Fruit fly (Drosophila melanogaster) whole organism: Measurements from ENCODE around the gene CG18302.

Experiments
- CG8478 ChIP-seq: fragments of >200 bp; optimal IDR thresholded peaks from 2 replicates; lab custom pipeline; 2018; ENCODE audit warnings: inconsistent platforms
- Dll ChIP-seq: fragments of >200 bp; optimal IDR thresholded peaks from 2 replicates; lab custom pipeline; 2017
- EcR ChIP-seq, 2 experiments: fragments of >200 bp; optimal IDR thresholded peaks; 2 replicates each; lab custom pipeline; 2017; ENCODE audit warnings: missing biosample characterization in 2 of 2, missing genetic modification characterization in 2 of 2, missing genetic modification reagents in 2 of 2
- pan ChIP-seq: fragments of >200 bp; optimal IDR thresholded peaks from 2 replicates; lab custom pipeline; 2017
- psq ChIP-seq: fragments of >200 bp; optimal IDR thresholded peaks from 2 replicates; lab custom pipeline; 2017
- usp ChIP-seq: fragments of >200 bp; optimal IDR thresholded peaks from 2 replicates; lab custom pipeline; 2017; ENCODE audit warnings: missing biosample characterization, missing genetic modification characterization, mixed read lengths

CG18302 gene

DNA sequence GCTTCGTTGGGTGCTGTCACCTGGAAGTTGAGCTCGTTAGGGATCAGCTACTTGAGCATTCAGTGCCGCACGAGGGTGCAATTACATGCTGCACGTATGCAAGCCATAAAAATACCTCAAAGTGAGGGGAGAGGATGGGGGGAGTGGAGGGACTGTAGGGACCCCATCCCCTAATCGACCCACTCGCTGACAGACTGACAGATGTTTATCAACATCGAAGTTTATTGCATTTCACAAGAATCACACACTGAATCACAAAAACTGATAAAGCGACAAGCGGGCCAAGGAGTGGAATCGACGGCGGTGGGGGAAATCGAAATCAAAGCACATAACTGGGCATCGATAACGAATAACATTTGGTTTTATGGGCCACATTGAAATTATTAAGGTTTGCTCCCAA lies 20.6 kb downstream of the CG18302 start:
- TF ChIP-seq psq (lab: Kevin White, UChicago) (no peak), usp (GFP tag; lab: Kevin White, UChicago) (no peak), CG8478 (no peak), EcR (GFP tag; optimal IDR thresholded peaks at IDR 0.05; lab: Kevin White, UChicago) (no peak), Dll (no peak), pan (lab: Kevin White, UChicago) (no peak)

DNA sequence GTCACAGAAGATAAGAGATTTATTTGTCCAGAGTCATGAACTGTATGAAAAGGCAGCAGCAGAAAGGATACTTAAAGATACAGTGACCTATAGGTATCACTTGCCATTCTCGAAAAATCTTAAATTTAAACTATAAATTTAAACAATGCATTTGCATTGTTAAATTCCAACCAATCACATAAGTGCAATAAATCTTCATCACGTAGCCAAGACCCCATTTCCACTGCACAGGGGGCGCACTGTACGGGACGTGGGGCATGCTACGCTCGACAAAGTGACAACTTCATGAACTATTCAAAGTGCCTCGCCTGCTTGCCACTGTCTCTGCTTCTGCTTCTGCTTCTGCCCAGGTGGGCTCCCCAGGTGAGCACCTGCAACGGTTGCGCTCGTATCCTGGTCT lies 21.1 kb downstream of the CG18302 start:
- TF ChIP-seq usp (GFP tag; lab: Kevin White, UChicago) (no peak), EcR (GFP tag; optimal IDR thresholded peaks at IDR 0.05; lab: Kevin White, UChicago) (no peak), Dll (no peak), pan (lab: Kevin White, UChicago) (no peak), CG8478 (no peak), psq (lab: Kevin White, UChicago) (no peak)

DNA sequence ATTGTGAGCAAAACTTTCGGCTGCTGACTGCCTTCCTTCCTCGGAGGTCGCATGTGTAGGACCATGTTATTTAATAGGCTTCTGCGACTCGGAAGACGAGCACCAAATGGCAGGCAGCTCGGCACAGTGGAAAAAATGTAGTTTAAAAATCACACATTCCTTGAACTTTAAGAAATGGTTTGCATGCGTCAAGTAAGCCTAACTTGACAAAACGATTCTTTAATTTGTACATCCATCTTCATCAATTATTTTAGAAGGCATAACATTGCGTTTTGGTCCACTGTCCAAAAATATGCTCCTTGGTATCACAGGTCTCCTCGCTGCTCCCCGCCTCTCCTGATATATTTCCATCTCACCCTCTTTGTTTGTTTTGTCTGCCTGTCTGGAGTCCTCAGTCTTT lies 31.6 kb downstream of the CG18302 start:
- TF ChIP-seq Dll: no peak
- TF ChIP-seq CG8478: no peak
- TF ChIP-seq usp (GFP tag; lab: Kevin White, UChicago): no peak
- no peak for TF ChIP-seq pan (lab: Kevin White, UChicago)
- no peak for TF ChIP-seq EcR (GFP tag; optimal IDR thresholded peaks at IDR 0.05; lab: Kevin White, UChicago)

DNA sequence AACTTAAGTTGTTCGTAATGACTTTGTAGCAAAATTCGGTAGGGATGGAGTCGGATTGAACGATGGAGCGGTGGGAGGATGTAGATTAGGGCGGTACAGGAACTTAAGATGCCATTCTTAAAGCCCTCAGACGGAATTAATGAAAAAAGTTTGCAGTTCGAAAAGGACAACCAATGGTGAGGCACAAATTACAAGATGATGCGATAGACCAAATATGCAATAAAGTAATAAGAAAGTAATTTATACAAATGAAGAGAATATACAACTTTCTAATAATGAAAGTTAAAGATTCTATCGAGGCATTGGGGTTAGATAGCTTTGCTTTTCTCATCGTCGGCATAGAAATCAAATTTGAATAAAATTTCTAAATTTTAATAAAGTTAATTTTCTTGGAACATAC lies 32.8 kb downstream of the CG18302 start, which contains the start of gene CG6138:
Gene CG6138 (plus strand): TSS at position 301 of the 400 bp plus-strand sequence.
- TF ChIP-seq EcR (GFP tag; optimal IDR thresholded peaks at IDR 0.05; lab: Kevin White, UChicago) (no peak), pan (lab: Kevin White, UChicago) (no peak), usp (GFP tag; lab: Kevin White, UChicago) (no peak), psq (lab: Kevin White, UChicago) (no peak), CG8478 (no peak), Dll (no peak)

DNA sequence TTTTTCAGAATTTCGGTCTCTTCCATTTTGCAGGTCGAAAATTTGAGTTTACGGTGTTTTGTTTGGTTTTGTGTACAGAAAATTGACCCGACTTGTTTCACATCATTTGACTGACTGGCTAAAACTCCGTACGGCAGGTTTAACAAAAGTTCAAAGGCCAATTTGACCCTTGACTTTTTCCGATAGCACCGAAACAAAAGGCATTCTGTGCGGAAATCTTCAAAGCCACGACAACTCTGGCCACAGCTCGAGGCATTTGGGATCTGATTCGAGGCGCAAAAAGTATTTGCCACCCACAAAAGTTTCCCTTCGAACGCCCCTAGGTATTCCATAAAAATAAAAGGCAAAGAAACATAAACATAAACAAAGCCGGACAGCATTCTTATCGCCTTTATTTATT lies 43.6 kb downstream of the CG18302 start, which contains the start of gene w-cup:
Gene w-cup (minus strand): TSS at position 101 of the 400 bp plus-strand sequence.
- no peak for TF ChIP-seq usp (GFP tag; lab: Kevin White, UChicago)
- TF ChIP-seq pan (lab: Kevin White, UChicago): no peak
- TF ChIP-seq EcR (GFP tag; optimal IDR thresholded peaks at IDR 0.05; lab: Kevin White, UChicago): no peak
- no peak for TF ChIP-seq psq (lab: Kevin White, UChicago)
- no peak for TF ChIP-seq Dll
- TF ChIP-seq CG8478: no peak

DNA sequence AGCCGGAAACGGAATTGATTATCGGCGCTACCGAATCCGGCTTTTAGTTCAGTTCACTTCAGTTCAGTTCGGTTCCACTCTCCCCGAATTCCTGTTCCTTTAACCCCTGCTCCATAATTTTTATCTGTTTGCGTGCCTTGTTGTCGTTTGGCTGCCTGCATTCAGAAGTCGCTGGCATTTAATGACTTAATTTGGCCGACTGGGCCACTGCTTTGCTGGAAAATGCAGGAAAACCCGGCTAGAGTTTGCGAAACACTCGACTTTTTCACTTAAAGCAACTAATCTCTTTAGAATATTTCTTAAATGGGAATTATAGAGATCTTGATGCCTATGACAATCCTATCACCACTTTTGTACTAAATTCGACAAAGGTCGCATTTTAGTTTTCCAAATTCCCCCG lies 45.3 kb downstream of the CG18302 start, which contains the start of gene CG34160:
Gene CG34160 (plus strand): TSS at position 301 of the 400 bp plus-strand sequence.
- TF ChIP-seq EcR (GFP tag; optimal IDR thresholded peaks at IDR 0.05; lab: Kevin White, UChicago) (no peak), pan (lab: Kevin White, UChicago) (no peak), Dll (no peak), psq (lab: Kevin White, UChicago) (no peak), usp (GFP tag; lab: Kevin White, UChicago) (no peak)

DNA sequence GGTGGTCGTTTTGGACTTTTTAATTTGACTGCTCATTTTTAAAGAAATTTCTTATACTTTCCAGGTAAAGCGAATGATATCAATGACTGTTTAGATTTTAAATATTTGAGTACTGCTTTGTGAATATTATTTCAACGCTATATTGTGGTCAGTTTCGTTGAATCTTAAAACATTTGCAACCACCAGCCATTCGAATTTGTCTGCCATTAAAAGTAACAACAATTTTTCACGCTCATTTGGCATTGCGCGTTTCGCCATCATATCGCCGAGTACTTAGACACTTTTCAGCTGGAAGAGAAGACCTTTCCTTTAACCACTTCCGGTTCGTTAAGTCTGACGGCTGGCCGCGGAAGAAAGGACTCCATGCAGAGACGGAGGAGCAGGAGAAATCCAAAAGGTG lies 47.5 kb downstream of the CG18302 start, which contains the start of gene CG34161:
Gene CG34161 (minus strand): TSS at position 101 of the 400 bp plus-strand sequence.
- TF ChIP-seq psq (lab: Kevin White, UChicago): no peak
- TF ChIP-seq Dll: no peak
- TF ChIP-seq usp (GFP tag; lab: Kevin White, UChicago): no peak
- TF ChIP-seq CG8478: no peak
- TF ChIP-seq pan (lab: Kevin White, UChicago): no peak
- no peak for TF ChIP-seq EcR (GFP tag; optimal IDR thresholded peaks at IDR 0.05; lab: Kevin White, UChicago)
